Worm (Caenorhabditis elegans) whole organism, L2 larva: ENCODE results near the gene Y40A1A.2.
"Not testable (repeated sequence)": the region's sequence is repeated elsewhere in the genome, so short reads cannot be mapped to it uniquely, and the experiment has no call there.

ENCODE experiments used
- F13H6.1 ChIP-seq: sonication (generic microtip); optimal IDR thresholded peaks from 2 replicates; lab custom pipeline; 2016; ENCODE audit warnings: missing genetic modification characterization, missing compliant biosample characterization
- elt-3 ChIP-seq: sonication (generic microtip); optimal IDR thresholded peaks from 2 replicates; lab custom pipeline; 2017; ENCODE audit warnings: missing biosample characterization, missing genetic modification characterization
- mdl-1 ChIP-seq, 2 experiments: fragments of 150-350 bp in 1 of 2; sonication (generic microtip) in 1 of 2; optimal IDR thresholded peaks; 2 replicates each; lab custom pipeline; 2017; ENCODE audit warnings: missing biosample characterization in 2 of 2, missing genetic modification characterization in 2 of 2
- nhr-11 ChIP-seq: fragments of 150-350 bp; optimal IDR thresholded peaks from 2 replicates; lab custom pipeline; 2014; ENCODE audit warnings: missing biosample characterization, missing genetic modification characterization
- nhr-129 ChIP-seq: fragments of 150-350 bp; optimal IDR thresholded peaks from 2 replicates; lab custom pipeline; 2014; ENCODE audit warnings: missing biosample characterization, missing genetic modification characterization
- unc-62 ChIP-seq: fragments of 150-350 bp; optimal IDR thresholded peaks from 2 replicates; lab custom pipeline; 2014; ENCODE audit warnings: missing biosample characterization, missing genetic modification reagents, missing genetic modification characterization
- ztf-4 ChIP-seq: fragments of 150-350 bp; optimal IDR thresholded peaks from 2 replicates; lab custom pipeline; 2014; ENCODE audit warnings: missing biosample characterization, missing genetic modification characterization

- TF ChIP-seq nhr-11 (tag; lab: Kevin White, UChicago); F13H6.1 (tag; lab: Kevin White, UChicago); nhr-129 (tag; lab: Kevin White, UChicago); ztf-4; elt-3 (tag; lab: Kevin White, UChicago); mdl-1 (tag; optimal IDR thresholded peaks at IDR 0.05; lab: Kevin White, UChicago); unc-62: not testable (repeated sequence)
Measured at ce11 chrX:2025405-2025804, 34.9 kb downstream of the Y40A1A.2 start.
